Fruit fly (Drosophila melanogaster): ENCODE measurements around the gene PolQ.
"Not testable (repeated sequence)": the region's sequence is repeated elsewhere in the genome, so short reads cannot be mapped to it uniquely, and the experiment has no call there.

Gene PolQ

DNA sequence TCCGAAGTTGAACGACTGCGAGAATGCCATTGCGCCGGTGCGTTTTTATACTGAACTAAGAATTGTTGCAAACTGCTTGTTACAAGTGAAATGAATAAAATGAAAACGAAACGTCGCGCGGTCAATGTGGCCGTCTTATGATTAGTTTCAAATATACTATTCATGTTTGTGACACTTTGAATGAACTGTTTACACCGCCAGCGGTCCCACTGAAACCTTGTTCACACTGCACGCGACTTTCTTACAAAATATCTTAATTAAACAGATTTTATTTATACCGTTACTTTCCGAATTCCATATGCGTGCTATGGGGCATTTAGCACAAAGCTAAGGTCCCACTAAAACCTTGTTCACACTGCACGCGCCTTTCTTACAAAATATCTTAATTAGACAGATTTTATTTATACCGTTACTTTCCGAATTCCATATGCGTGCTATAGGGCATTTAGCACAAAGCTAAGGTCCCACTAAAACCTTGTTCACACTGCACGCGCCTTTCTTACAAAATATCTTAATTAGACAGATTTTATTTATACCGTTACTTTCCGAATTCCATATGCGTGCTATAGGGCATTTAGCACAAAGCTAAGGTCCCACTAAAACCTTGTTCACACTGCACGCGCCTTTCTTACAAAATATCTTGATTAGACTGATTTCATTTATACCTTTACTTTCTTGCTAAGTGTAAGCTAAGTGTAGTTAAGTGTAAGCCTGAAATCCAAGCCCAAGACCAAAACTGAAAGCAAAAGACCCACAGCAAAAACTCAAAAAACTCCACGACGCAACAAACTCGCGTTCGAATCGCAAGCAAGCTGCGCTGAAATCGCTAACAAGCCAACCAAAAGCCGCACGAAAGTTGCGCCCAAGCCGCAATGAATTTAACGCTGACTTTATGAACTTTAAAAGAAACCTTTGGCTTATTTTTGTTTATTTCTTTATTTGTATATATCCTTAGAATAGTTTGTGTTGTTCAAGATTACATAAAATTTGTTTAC, at the start of gene PolQ:
Gene PolQ, minus strand, starts transcription at position 122 of the 995 bp plus-strand sequence.
- TF ChIP-seq Snoo (tag; optimal IDR thresholded peaks at IDR 0.05); CG14655 (GFP tag; optimal IDR thresholded peaks at IDR 0.05); CG9948 (tag; optimal IDR thresholded peaks at IDR 0.05): not testable (repeated sequence)

dm6 chr3R:12751027-12751426, 38.9 kb upstream of the PolQ start:
- TF ChIP-seq rn (GFP tag; IDR thresholded peaks at IDR 0.05), result no peak
- TF ChIP-seq CG4496 (GFP tag; IDR thresholded peaks at IDR 0.05), result no peak
- TF ChIP-seq CG8159 (tag; optimal IDR thresholded peaks at IDR 0.05), result no peak
- no peak for TF ChIP-seq CG10348 (GFP tag; IDR thresholded peaks at IDR 0.05)
- TF ChIP-seq CG13204 (GFP tag; optimal IDR thresholded peaks at IDR 0.05), result no peak
- no peak for TF ChIP-seq gl (tag; optimal IDR thresholded peaks at IDR 0.05)
- TF ChIP-seq CG12605 (GFP tag; IDR thresholded peaks at IDR 0.05), result no peak
- no peak for TF ChIP-seq Pif1B (GFP tag; optimal IDR thresholded peaks at IDR 0.05)
- no peak for TF ChIP-seq CG32121 (GFP tag; IDR thresholded peaks at IDR 0.05)
- no peak for TF ChIP-seq CG15710 (tag; optimal IDR thresholded peaks at IDR 0.05)

DNA sequence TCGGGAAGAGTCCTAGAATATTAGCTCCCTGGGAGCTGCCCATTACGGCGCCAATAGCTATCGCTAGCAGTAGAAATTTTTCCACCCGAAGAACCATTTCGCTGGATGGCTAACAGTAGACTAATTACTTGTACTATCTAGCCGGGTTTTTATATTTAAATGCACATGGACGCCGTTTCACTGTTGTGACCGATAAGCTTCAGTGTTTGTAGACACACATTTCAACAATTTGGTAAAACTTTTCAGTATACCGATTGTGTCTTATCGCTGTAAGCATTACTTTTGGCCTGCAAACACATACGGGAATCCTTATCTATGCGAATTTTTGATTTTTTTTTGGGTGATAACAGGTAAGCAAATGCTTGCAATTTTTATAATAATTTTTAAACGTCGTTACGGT, 31.5 kb upstream of the PolQ start, which contains the start of gene Ugt37A3:
Gene Ugt37A3, minus strand, starts transcription at position 101 of the 400 bp plus-strand sequence.
- TF ChIP-seq gl (tag; optimal IDR thresholded peaks at IDR 0.05) (no peak), Pif1A (GFP tag; optimal IDR thresholded peaks at IDR 0.05) (no peak), rn (GFP tag; IDR thresholded peaks at IDR 0.05) (no peak), CG9948 (tag; optimal IDR thresholded peaks at IDR 0.05) (no peak), fd96Ca (GFP tag; IDR thresholded peaks at IDR 0.05) (no peak), CG12605 (GFP tag; IDR thresholded peaks at IDR 0.05) (no peak), CG15710 (tag; optimal IDR thresholded peaks at IDR 0.05) (no peak), CG8159 (tag; optimal IDR thresholded peaks at IDR 0.05) (no peak), CG17806 (tag; optimal IDR thresholded peaks at IDR 0.05) (no peak), CG8301 (tag; optimal IDR thresholded peaks at IDR 0.05) (no peak), CG14655 (GFP tag; optimal IDR thresholded peaks at IDR 0.05) (no peak), CG10348 (GFP tag; IDR thresholded peaks at IDR 0.05) (no peak), CG13204 (GFP tag; optimal IDR thresholded peaks at IDR 0.05) (no peak), CG34367 (tag; optimal IDR thresholded peaks at IDR 0.05) (no peak), D1 (tag; optimal IDR thresholded peaks at IDR 0.05) (no peak), Pif1B (GFP tag; optimal IDR thresholded peaks at IDR 0.05) (no peak)

dm6 chr3R:12739247-12739646, 27.1 kb upstream of the PolQ start, which contains the start of gene Ugt37A2:
Ugt37A2 (plus strand) TSS chr3R:12739642.
- TF ChIP-seq Snoo (tag; optimal IDR thresholded peaks at IDR 0.05) (no peak), CG17806 (tag; optimal IDR thresholded peaks at IDR 0.05) (no peak), CG4496 (GFP tag; IDR thresholded peaks at IDR 0.05) (no peak), rn (GFP tag; IDR thresholded peaks at IDR 0.05) (no peak), Pif1B (GFP tag; optimal IDR thresholded peaks at IDR 0.05) (no peak), Pif1A (GFP tag; optimal IDR thresholded peaks at IDR 0.05) (no peak), CG10348 (GFP tag; IDR thresholded peaks at IDR 0.05) (no peak), CG9948 (tag; optimal IDR thresholded peaks at IDR 0.05) (no peak), CG34367 (tag; optimal IDR thresholded peaks at IDR 0.05) (no peak), CG8301 (tag; optimal IDR thresholded peaks at IDR 0.05) (no peak), Ets98B (GFP tag; IDR thresholded peaks at IDR 0.05) (no peak), fd96Ca (GFP tag; IDR thresholded peaks at IDR 0.05) (no peak), CG15710 (tag; optimal IDR thresholded peaks at IDR 0.05) (no peak), D1 (tag; optimal IDR thresholded peaks at IDR 0.05) (no peak), CG12605 (GFP tag; IDR thresholded peaks at IDR 0.05) (no peak), CG14655 (GFP tag; optimal IDR thresholded peaks at IDR 0.05) (no peak), CG8159 (tag; optimal IDR thresholded peaks at IDR 0.05) (no peak)

DNA sequence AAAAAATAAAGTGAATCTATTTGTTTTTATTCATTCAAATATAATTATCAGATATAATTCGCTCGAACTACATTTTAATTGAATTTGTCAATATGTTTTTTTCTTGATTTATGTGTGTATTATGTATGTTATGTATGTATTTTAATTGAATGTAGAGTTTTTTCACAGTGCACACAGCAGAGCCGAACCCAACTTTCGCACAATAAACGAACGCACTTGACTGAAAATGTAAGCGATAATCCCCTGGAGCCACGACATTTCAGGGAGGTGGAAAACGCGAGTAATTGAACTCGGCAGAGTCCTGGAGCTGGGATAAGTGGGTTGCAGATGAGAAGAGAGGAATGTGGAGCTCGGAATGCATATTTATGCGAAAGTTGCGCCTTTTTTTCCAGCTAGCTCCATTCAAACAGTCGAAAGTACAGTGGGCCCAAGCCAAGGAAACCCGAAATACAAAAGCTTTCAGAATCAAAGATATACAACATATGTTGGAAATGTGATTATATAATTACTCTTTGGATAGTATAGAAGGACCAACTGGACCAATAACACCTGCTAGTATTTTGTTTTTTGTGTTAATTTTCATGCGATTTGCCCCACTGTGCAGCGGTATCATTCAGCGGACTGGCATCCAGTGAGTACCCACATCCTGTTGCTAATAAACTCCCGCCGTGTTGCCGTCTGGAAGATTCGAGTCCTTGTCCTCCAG, 16.0 kb upstream of the PolQ start:
- TF ChIP-seq Ets98B (GFP tag; IDR thresholded peaks at IDR 0.05) (no peak), CG9948 (tag; optimal IDR thresholded peaks at IDR 0.05) (peak; percentile 12), CG8159 (tag; optimal IDR thresholded peaks at IDR 0.05) (peak; percentile 38), CG4496 (GFP tag; IDR thresholded peaks at IDR 0.05) (no peak), CG17806 (tag; optimal IDR thresholded peaks at IDR 0.05) (no peak), CG15710 (tag; optimal IDR thresholded peaks at IDR 0.05) (peak; percentile 10), CG34367 (tag; optimal IDR thresholded peaks at IDR 0.05) (peak; percentile 11), gl (tag; optimal IDR thresholded peaks at IDR 0.05) (no peak), CG10348 (GFP tag; IDR thresholded peaks at IDR 0.05) (no peak), CG13204 (GFP tag; optimal IDR thresholded peaks at IDR 0.05) (no peak), fd96Ca (GFP tag; IDR thresholded peaks at IDR 0.05) (0 out of 3 replicates have a peak, but pooled peaks have one; percentile 9), Snoo (tag; optimal IDR thresholded peaks at IDR 0.05) (no peak), Pif1A (GFP tag; optimal IDR thresholded peaks at IDR 0.05) (peak; percentile 7), rn (GFP tag; IDR thresholded peaks at IDR 0.05) (no peak), CG32121 (GFP tag; IDR thresholded peaks at IDR 0.05) (no peak), EcR (GFP tag; optimal IDR thresholded peaks at IDR 0.05) (no peak), CG8301 (tag; optimal IDR thresholded peaks at IDR 0.05) (no peak), Pif1B (GFP tag; optimal IDR thresholded peaks at IDR 0.05) (no peak), CG14655 (GFP tag; optimal IDR thresholded peaks at IDR 0.05) (peak; percentile 10), CG12605 (GFP tag; IDR thresholded peaks at IDR 0.05) (no peak), D1 (tag; optimal IDR thresholded peaks at IDR 0.05) (no peak)

Measured in whole organism, pupa.